Worm (Caenorhabditis elegans) whole organism, late embryonic: Measurements from ENCODE around the gene C38D9.8.

Source experiments
- ama-1 ChIP-seq: fragments of 150-350 bp; optimal IDR thresholded peaks from 2 replicates; lab custom pipeline; 2014
- ceh-6 ChIP-seq: fragments of 200-800 bp; sonication (Bioruptor generic); optimal IDR thresholded peaks from 2 replicates; lab custom pipeline; 2018; ENCODE audit warnings: mild to moderate bottlenecking, missing genetic modification characterization, missing compliant biosample characterization
- dve-1 ChIP-seq: sonication (generic microtip); optimal IDR thresholded peaks from 2 replicates; lab custom pipeline; 2017; ENCODE audit warnings: antibody characterized with exemption, mild to moderate bottlenecking, missing genetic modification characterization, missing compliant biosample characterization
- odd-2 ChIP-seq: sonication (generic microtip); optimal IDR thresholded peaks from 2 replicates; lab custom pipeline; 2017; ENCODE audit warnings: antibody characterized with exemption, mild to moderate bottlenecking, missing genetic modification characterization, missing compliant biosample characterization
- pag-3 ChIP-seq: sonication (generic microtip); optimal IDR thresholded peaks from 2 replicates; lab custom pipeline; 2016; ENCODE audit warnings: missing compliant biosample characterization, missing genetic modification characterization, borderline replicate concordance
- pha-4 ChIP-seq: fragments of 150-350 bp; optimal IDR thresholded peaks from 2 replicates; lab custom pipeline; 2018; ENCODE audit warnings: missing biosample characterization, missing genetic modification reagents, missing genetic modification characterization
- pqm-1 ChIP-seq: sonication (generic microtip); optimal IDR thresholded peaks from 2 replicates; lab custom pipeline; 2016; ENCODE audit warnings: missing genetic modification characterization, missing compliant biosample characterization
- ref-2 ChIP-seq: sonication (generic microtip); optimal IDR thresholded peaks from 2 replicates; lab custom pipeline; 2016; ENCODE audit warnings: missing genetic modification characterization, missing compliant biosample characterization
- rnt-1 ChIP-seq: sonication (generic microtip); optimal IDR thresholded peaks from 2 replicates; lab custom pipeline; 2016; ENCODE audit warnings: missing genetic modification characterization, missing compliant biosample characterization
- sdc-2 ChIP-seq: sonication (generic microtip); optimal IDR thresholded peaks from 2 replicates; lab custom pipeline; 2016; ENCODE audit warnings: missing genotype, missing genetic modification characterization, missing compliant biosample characterization
- ttx-3 ChIP-seq: sonication (generic microtip); optimal IDR thresholded peaks from 2 replicates; lab custom pipeline; 2016; ENCODE audit warnings: missing genetic modification reagents, missing genetic modification characterization, missing compliant biosample characterization
- unc-86 ChIP-seq: sonication (generic microtip); optimal IDR thresholded peaks from 2 replicates; lab custom pipeline; 2016; ENCODE audit warnings: missing genetic modification characterization, missing compliant biosample characterization

ce11 chrV:17558946-17559345, 6.3 kb upstream of the C38D9.8 start, which contains the start of gene fbxa-172:
- TF ChIP-seq pqm-1 (tag; lab: Kevin White, UChicago) (no peak), pag-3 (tag; lab: Kevin White, UChicago) (no peak), rnt-1 (tag; lab: Kevin White, UChicago) (no peak), sdc-2 (tag; lab: Kevin White, UChicago) (no peak), ttx-3 (no peak), odd-2 (no peak), ref-2 (tag; lab: Kevin White, UChicago) (no peak), ceh-6 (GFP tag; lab: Kevin White, UChicago) (no peak), pha-4 (tag; lab: Kevin White, UChicago) (no peak), dve-1 (no peak), ama-1 (no peak), unc-86 (tag; lab: Kevin White, UChicago) (no peak)
